Fruit fly (Drosophila melanogaster) whole organism, prepupa: ENCODE results near the gene Rph.

Source experiments
- CG10631 ChIP-seq: fragments of 200-800 bp; sonication (Bioruptor generic); optimal IDR thresholded peaks from 2 replicates; lab custom pipeline; 2016; ENCODE audit warnings: missing biosample characterization, missing genetic modification characterization
- CG11294 ChIP-seq: fragments of 200-800 bp; sonication (Bioruptor generic); IDR thresholded peaks from 2 replicates; pipeline ENCODE4 v1.3.6; 2022; ENCODE audit warnings: missing biosample characterization, missing genetic modification characterization
- CG3919 ChIP-seq: fragments of 200-800 bp; sonication (Bioruptor generic); optimal IDR thresholded peaks from 3 replicates; lab custom pipeline; 2016; ENCODE audit warnings: missing biosample characterization, missing genetic modification characterization
- CG4318 ChIP-seq: fragments of 200-800 bp; sonication (Bioruptor generic); optimal IDR thresholded peaks from 3 replicates; lab custom pipeline; 2017; ENCODE audit warnings: missing biosample characterization, mild to moderate bottlenecking, missing genetic modification characterization
- Hr39 ChIP-seq: fragments of 200-800 bp; sonication (Bioruptor generic); optimal IDR thresholded peaks from 2 replicates; lab custom pipeline; 2016; ENCODE audit warnings: missing biosample characterization, missing genetic modification characterization
- Smox ChIP-seq: fragments of 200-800 bp; sonication (Bioruptor generic); optimal IDR thresholded peaks from 3 replicates; lab custom pipeline; 2016; ENCODE audit warnings: missing biosample characterization, missing genetic modification characterization
- acj6 ChIP-seq: fragments of 200-800 bp; sonication (Bioruptor generic); optimal IDR thresholded peaks from 3 replicates; lab custom pipeline; 2016; ENCODE audit warnings: missing biosample characterization, missing genetic modification characterization
- dsx ChIP-seq: fragments of 200-800 bp; optimal IDR thresholded peaks from 3 replicates; lab custom pipeline; 2019; ENCODE audit warnings: missing biosample characterization, mild to moderate bottlenecking, missing genetic modification characterization, moderate library complexity; ENCODE audit not compliant: poor library complexity, severe bottlenecking
- eg ChIP-seq: fragments of 200-800 bp; sonication (Bioruptor generic); IDR thresholded peaks from 3 replicates; pipeline ENCODE4 v1.3.6; 2022; ENCODE audit warnings: missing biosample characterization, missing genetic modification characterization
- fd85E ChIP-seq: fragments of 200-800 bp; sonication (Bioruptor generic); optimal IDR thresholded peaks from 3 replicates; lab custom pipeline; 2016; ENCODE audit warnings: missing biosample characterization, missing genetic modification characterization
- lz ChIP-seq: fragments of 200-800 bp; sonication (Bioruptor generic); optimal IDR thresholded peaks from 3 replicates; lab custom pipeline; 2016; ENCODE audit warnings: missing biosample characterization, missing genetic modification characterization

dm6 chrX:10775690-10776089 is 18.2 kb upstream of the Rph start:
- no peak for TF ChIP-seq fd85E (GFP tag; lab: Kevin White, UChicago)
- peak; percentile 73 for TF ChIP-seq Hr39 (GFP tag; lab: Kevin White, UChicago)
- TF ChIP-seq CG10631: peak; percentile 38
- peak; percentile 85 for TF ChIP-seq eg (GFP tag; lab: Robert Waterston, UW)
- TF ChIP-seq dsx: no peak
- peak; percentile 42 for TF ChIP-seq CG3919 (GFP tag; lab: Kevin White, UChicago)
- peak; percentile 48 for TF ChIP-seq CG11294 (GFP tag; lab: Robert Waterston, UW)
- peak; percentile 46 for TF ChIP-seq Smox
- no peak for TF ChIP-seq CG4318 (GFP tag; lab: Kevin White, UChicago)
- TF ChIP-seq acj6 (GFP tag; lab: Kevin White, UChicago): peak; percentile 39
- peak; percentile 54 for TF ChIP-seq lz (GFP tag; lab: Kevin White, UChicago)
